Worm (Caenorhabditis elegans): Measurements from ENCODE around the gene str-48.

- TF ChIP-seq ceh-19 (GFP tag; optimal IDR thresholded peaks at IDR 0.05) (no peak), pha-4 (tag; optimal IDR thresholded peaks at IDR 0.05) (no peak), ceh-45 (GFP tag; IDR thresholded peaks at IDR 0.05) (no peak), sox-4 (tag; optimal IDR thresholded peaks at IDR 0.05) (no peak)
Measured at ce11 chrIV:7131780-7132179, 10.0 kb downstream of the str-48 start, which contains the start of gene grsp-3.
